Worm (Caenorhabditis elegans) whole organism, midembryonic: Measurements from ENCODE around the gene poml-1.

Experiments used
- T22C8.4 ChIP-seq: fragments of 200-800 bp; sonication (Bioruptor generic); IDR thresholded peaks from 2 replicates; pipeline ENCODE4 v1.3.6; 2022; ENCODE audit warnings: missing genetic modification characterization, missing compliant biosample characterization
- flt-1 ChIP-seq: fragments of 200-800 bp; sonication (Bioruptor generic); IDR thresholded peaks from 2 replicates; pipeline ENCODE4 v1.3.6; 2022; ENCODE audit warnings: missing genetic modification characterization, missing compliant biosample characterization
- klf-2 ChIP-seq: fragments of 200-800 bp; sonication (Bioruptor generic); conservative IDR thresholded peaks from 2 replicates; pipeline ENCODE4 v1.3.6; 2022; ENCODE audit warnings: missing genetic modification reagents, missing genetic modification characterization, missing compliant biosample characterization
- med-1 ChIP-seq: sonication (generic microtip); optimal IDR thresholded peaks from 2 replicates; lab custom pipeline; 2017; ENCODE audit warnings: missing genetic modification characterization, mild to moderate bottlenecking, missing compliant biosample characterization, antibody characterized with exemption, missing genetic modification reagents; ENCODE audit not compliant: insufficient read depth
- ref-1 ChIP-seq: fragments of 200-800 bp; sonication (Bioruptor generic); conservative IDR thresholded peaks from 2 replicates; pipeline ENCODE4 v1.3.6; 2022; ENCODE audit warnings: missing genetic modification reagents, missing genetic modification characterization, missing compliant biosample characterization
- tab-1 ChIP-seq: fragments of 200-800 bp; sonication (Bioruptor generic); IDR thresholded peaks from 2 replicates; pipeline ENCODE4 v1.3.6; 2022; ENCODE audit warnings: missing genetic modification characterization, missing compliant biosample characterization
- ztf-23 ChIP-seq: fragments of 200-800 bp; sonication (Bioruptor generic); IDR thresholded peaks from 2 replicates; pipeline ENCODE4 v1.3.6; 2022; ENCODE audit warnings: missing genetic modification reagents, missing genetic modification characterization, missing compliant biosample characterization

DNA sequence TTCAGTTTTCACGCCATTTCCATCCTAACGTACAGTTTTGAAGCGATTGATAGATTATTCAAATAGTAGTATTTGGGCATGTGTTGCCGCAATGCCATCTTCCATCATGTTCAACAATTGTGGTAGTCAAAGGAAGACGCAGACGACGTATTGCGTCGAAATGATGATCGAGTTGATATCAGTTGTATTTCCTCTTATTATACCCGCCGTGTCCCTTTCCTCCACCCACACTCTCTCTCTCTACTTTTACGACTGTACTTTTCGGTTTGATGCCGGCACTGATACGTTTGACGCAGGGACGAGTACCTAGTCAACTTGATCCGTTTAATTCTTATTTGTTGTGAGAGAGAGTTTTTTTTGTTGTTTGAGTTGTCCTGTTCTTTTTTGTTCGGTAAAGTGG, 50.1 kb downstream of the poml-1 start:
- TF ChIP-seq ref-1 (GFP tag; lab: Robert Waterston, UW), result no peak
- no peak for TF ChIP-seq klf-2 (GFP tag; lab: Robert Waterston, UW)
- TF ChIP-seq T22C8.4 (GFP tag; lab: Robert Waterston, UW), result no peak
- no peak for TF ChIP-seq med-1
- TF ChIP-seq ztf-23 (GFP tag; lab: Robert Waterston, UW), result no peak
- TF ChIP-seq tab-1, result no peak
- no peak for TF ChIP-seq flt-1 (GFP tag; lab: Robert Waterston, UW)
